Fruit fly (Drosophila melanogaster) whole organism, embryonic: ENCODE results near the gene CG13898.
A peak's percentile ranks its signal among the peaks of the same experiment; 100 is the strongest.

Experiments used
- CG10431 ChIP-seq: fragments of 200-800 bp; sonication (Bioruptor generic); optimal IDR thresholded peaks from 3 replicates; lab custom pipeline; 2018; ENCODE audit warnings: missing biosample characterization, mild to moderate bottlenecking, missing genetic modification characterization
- CG11085 ChIP-seq: fragments of 200-800 bp; sonication (Bioruptor generic); IDR thresholded peaks from 2 replicates; pipeline ENCODE4 v1.3.6; 2022; ENCODE audit warnings: missing biosample characterization, missing genetic modification characterization
- CG12659 ChIP-seq: fragments of 200-800 bp; sonication (Bioruptor generic); optimal IDR thresholded peaks from 3 replicates; lab custom pipeline; 2017; ENCODE audit warnings: mild to moderate bottlenecking, missing biosample characterization, missing genetic modification reagents, missing genetic modification characterization
- CG14441 ChIP-seq: fragments of 200-800 bp; sonication (Bioruptor generic); IDR thresholded peaks from 2 replicates; pipeline ENCODE4 v1.3.6; 2022; ENCODE audit warnings: missing biosample characterization, missing genetic modification characterization
- CG15011 ChIP-seq: fragments of 200-800 bp; sonication (Bioruptor generic); optimal IDR thresholded peaks from 3 replicates; lab custom pipeline; 2018; ENCODE audit warnings: missing biosample characterization, mild to moderate bottlenecking, missing genetic modification characterization
- CG1603 ChIP-seq: fragments of 200-800 bp; sonication (Bioruptor generic); optimal IDR thresholded peaks from 2 replicates; lab custom pipeline; 2019; ENCODE audit warnings: missing biosample characterization, mild to moderate bottlenecking, missing genetic modification characterization, moderate library complexity
- CG16815 ChIP-seq: fragments of 200-800 bp; sonication (Bioruptor generic); optimal IDR thresholded peaks from 3 replicates; lab custom pipeline; 2017; ENCODE audit warnings: missing biosample characterization, mild to moderate bottlenecking, missing genetic modification characterization
- CG17612 ChIP-seq: fragments of 200-800 bp; sonication (Bioruptor generic); IDR thresholded peaks from 2 replicates; pipeline ENCODE4 v1.3.6; 2022; ENCODE audit warnings: missing biosample characterization, missing genetic modification characterization
- CG17829 ChIP-seq: fragments of 200-800 bp; optimal IDR thresholded peaks from 2 replicates; lab custom pipeline; 2019; ENCODE audit warnings: missing biosample characterization, mild to moderate bottlenecking, missing genetic modification characterization, moderate library complexity
- CG17912 ChIP-seq: fragments of 200-800 bp; sonication (Bioruptor generic); optimal IDR thresholded peaks from 2 replicates; lab custom pipeline; 2018; ENCODE audit warnings: missing biosample characterization, mild to moderate bottlenecking, missing genetic modification characterization
- CG18764 ChIP-seq: fragments of 200-800 bp; sonication (Bioruptor generic); optimal IDR thresholded peaks from 3 replicates; lab custom pipeline; 2016; ENCODE audit warnings: missing biosample characterization, missing genetic modification characterization
- CG2712 ChIP-seq: fragments of 200-800 bp; optimal IDR thresholded peaks from 3 replicates; lab custom pipeline; 2019; ENCODE audit warnings: missing biosample characterization, mild to moderate bottlenecking, missing genetic modification characterization, moderate library complexity
- CG30431 ChIP-seq: fragments of 200-800 bp; sonication (Bioruptor generic); optimal IDR thresholded peaks from 2 replicates; lab custom pipeline; 2017; ENCODE audit warnings: missing biosample characterization, missing genetic modification characterization
- CG4360 ChIP-seq: fragments of 200-800 bp; sonication (Bioruptor generic); IDR thresholded peaks from 2 replicates; pipeline ENCODE4 v1.3.6; 2022; ENCODE audit warnings: missing biosample characterization, missing genetic modification characterization
- CG43689 ChIP-seq: fragments of 200-800 bp; sonication (Bioruptor generic); IDR thresholded peaks from 2 replicates; pipeline ENCODE4 v1.3.6; 2022; ENCODE audit warnings: missing biosample characterization, missing genetic modification characterization
- CG4730 ChIP-seq: fragments of 200-800 bp; sonication (Bioruptor generic); IDR thresholded peaks from 2 replicates; pipeline ENCODE4 v1.3.6; 2022; ENCODE audit warnings: missing biosample characterization, missing genetic modification characterization
- CG4820 ChIP-seq: fragments of 200-800 bp; sonication (Bioruptor generic); optimal IDR thresholded peaks from 3 replicates; lab custom pipeline; 2016; ENCODE audit warnings: missing biosample characterization, missing genetic modification characterization
- CG6254 ChIP-seq: fragments of 200-800 bp; sonication (Bioruptor generic); optimal IDR thresholded peaks from 3 replicates; lab custom pipeline; 2017; ENCODE audit warnings: mild to moderate bottlenecking, missing biosample characterization, missing genetic modification reagents, missing genetic modification characterization
- CG7271 ChIP-seq: fragments of 200-800 bp; sonication (Bioruptor generic); optimal IDR thresholded peaks from 2 replicates; lab custom pipeline; 2018; ENCODE audit warnings: missing biosample characterization, mild to moderate bottlenecking, missing genetic modification characterization, moderate library complexity
- CG7987 ChIP-seq: fragments of 200-800 bp; sonication (Bioruptor generic); optimal IDR thresholded peaks from 2 replicates; lab custom pipeline; 2018; ENCODE audit warnings: missing biosample characterization, mild to moderate bottlenecking, missing genetic modification characterization, moderate library complexity
- CG9609 ChIP-seq: fragments of 200-800 bp; sonication (Bioruptor generic); optimal IDR thresholded peaks from 3 replicates; lab custom pipeline; 2016; ENCODE audit warnings: missing biosample characterization, missing genetic modification characterization
- CG9727 ChIP-seq: fragments of 200-800 bp; sonication (Bioruptor generic); optimal IDR thresholded peaks from 3 replicates; lab custom pipeline; 2017; ENCODE audit warnings: missing biosample characterization, mild to moderate bottlenecking, missing genetic modification characterization
- D19B ChIP-seq: fragments of 200-800 bp; sonication (Bioruptor generic); optimal IDR thresholded peaks from 2 replicates; lab custom pipeline; 2017; ENCODE audit warnings: missing biosample characterization, mild to moderate bottlenecking, missing genetic modification characterization
- Dref ChIP-seq: fragments of 200-800 bp; sonication (Bioruptor generic); IDR thresholded peaks from 2 replicates; pipeline ENCODE4 v1.3.6; 2022; ENCODE audit warnings: missing biosample characterization, missing genetic modification characterization
- E2f2 ChIP-seq: fragments of 200-800 bp; sonication (Bioruptor generic); IDR thresholded peaks from 2 replicates; pipeline ENCODE4 v1.3.6; 2022; ENCODE audit warnings: missing biosample characterization, missing genetic modification characterization
- HLH54F ChIP-seq: fragments of 200-800 bp; sonication (Bioruptor generic); optimal IDR thresholded peaks from 3 replicates; lab custom pipeline; 2016; ENCODE audit warnings: missing biosample characterization, missing genetic modification characterization
- Hr39 ChIP-seq: fragments of >200 bp; optimal IDR thresholded peaks from 2 replicates; lab custom pipeline; 2017
- Hr51 ChIP-seq, 2 experiments: fragments of 200-800 bp; sonication (Bioruptor generic); optimal IDR thresholded peaks; 2 replicates in 1 of 2; 3 replicates in 1 of 2; lab custom pipeline; 2016 to 2018; ENCODE audit warnings: missing biosample characterization in 2 of 2, missing genetic modification characterization in 2 of 2, mild to moderate bottlenecking in 1 of 2, moderate library complexity in 1 of 2
- Hsf ChIP-seq: fragments of 200-800 bp; sonication (Bioruptor generic); optimal IDR thresholded peaks from 3 replicates; lab custom pipeline; 2016; ENCODE audit warnings: missing biosample characterization, missing genetic modification characterization
- NC2β ChIP-seq: fragments of 200-800 bp; sonication (Bioruptor generic); optimal IDR thresholded peaks from 2 replicates; lab custom pipeline; 2016; ENCODE audit warnings: missing biosample characterization, missing genetic modification characterization
- Nf-YB ChIP-seq: fragments of 200-800 bp; sonication (Bioruptor generic); optimal IDR thresholded peaks from 3 replicates; lab custom pipeline; 2019; ENCODE audit warnings: missing biosample characterization, mild to moderate bottlenecking, missing genetic modification characterization, moderate library complexity
- Pdp1 ChIP-seq, 2 experiments: fragments of 200-800 bp; sonication (Bioruptor generic); optimal IDR thresholded peaks; 3 replicates each; lab custom pipeline; 2016; ENCODE audit warnings: missing biosample characterization in 2 of 2, missing genetic modification characterization in 2 of 2, mild to moderate bottlenecking in 1 of 2, moderate library complexity in 1 of 2
- Ssrp ChIP-seq: fragments of 200-800 bp; sonication (Bioruptor generic); optimal IDR thresholded peaks from 2 replicates; lab custom pipeline; 2018; ENCODE audit warnings: missing biosample characterization, mild to moderate bottlenecking, missing genetic modification characterization, moderate library complexity
- aop ChIP-seq: fragments of 200-800 bp; sonication (Bioruptor generic); IDR thresholded peaks from 2 replicates; pipeline ENCODE4 v1.3.6; 2022; ENCODE audit warnings: missing biosample characterization, missing genetic modification characterization
- ase ChIP-seq: fragments of 200-800 bp; sonication (Bioruptor generic); IDR thresholded peaks from 3 replicates; pipeline ENCODE4 v1.3.6; 2022; ENCODE audit warnings: missing biosample characterization, missing genetic modification characterization
- dan ChIP-seq: fragments of 200-800 bp; sonication (Bioruptor generic); IDR thresholded peaks from 2 replicates; pipeline ENCODE4 v1.3.6; 2022; ENCODE audit warnings: missing biosample characterization, missing genetic modification characterization
- fd64A ChIP-seq: fragments of 200-800 bp; sonication (Bioruptor generic); optimal IDR thresholded peaks from 3 replicates; lab custom pipeline; 2018; ENCODE audit warnings: missing biosample characterization, mild to moderate bottlenecking, missing genetic modification characterization
- gce ChIP-seq: fragments of 200-800 bp; sonication (Bioruptor generic); IDR thresholded peaks from 3 replicates; pipeline ENCODE4 v1.3.6; 2022; ENCODE audit warnings: missing biosample characterization, missing genetic modification characterization
- gsb ChIP-seq: fragments of 200-800 bp; sonication (Bioruptor generic); IDR thresholded peaks from 2 replicates; pipeline ENCODE4 v1.3.6; 2022; ENCODE audit warnings: missing biosample characterization, missing genetic modification characterization
- klu ChIP-seq: fragments of 200-800 bp; sonication (Bioruptor generic); IDR thresholded peaks from 2 replicates; pipeline ENCODE4 v1.3.6; 2022; ENCODE audit warnings: missing biosample characterization, missing genetic modification characterization
- lbe ChIP-seq: fragments of 200-800 bp; sonication (Bioruptor generic); optimal IDR thresholded peaks from 2 replicates; lab custom pipeline; 2016; ENCODE audit warnings: missing biosample characterization, mild to moderate bottlenecking, missing genetic modification characterization
- oc ChIP-seq: fragments of 200-800 bp; sonication (Bioruptor generic); optimal IDR thresholded peaks from 2 replicates; lab custom pipeline; 2018; ENCODE audit warnings: missing biosample characterization, mild to moderate bottlenecking, missing genetic modification characterization, moderate library complexity
- pnt ChIP-seq: fragments of 200-800 bp; sonication (Bioruptor generic); optimal IDR thresholded peaks from 3 replicates; lab custom pipeline; 2016; ENCODE audit warnings: missing biosample characterization, missing genetic modification characterization
- seq ChIP-seq: fragments of 200-800 bp; sonication (Bioruptor generic); IDR thresholded peaks from 2 replicates; pipeline ENCODE4 v1.3.6; 2022; ENCODE audit warnings: missing biosample characterization, missing genetic modification characterization
- slbo ChIP-seq: fragments of 200-800 bp; sonication (Bioruptor generic); IDR thresholded peaks from 2 replicates; pipeline ENCODE4 v1.3.6; 2022; ENCODE audit warnings: missing biosample characterization, missing genetic modification characterization
- stc ChIP-seq: fragments of 200-800 bp; sonication (Bioruptor generic); IDR thresholded peaks from 2 replicates; pipeline ENCODE4 v1.3.6; 2022; ENCODE audit warnings: missing biosample characterization, missing genetic modification characterization
- tap ChIP-seq: fragments of 200-800 bp; optimal IDR thresholded peaks from 3 replicates; lab custom pipeline; 2019; ENCODE audit warnings: missing biosample characterization, mild to moderate bottlenecking, missing genetic modification characterization, moderate library complexity
- toy ChIP-seq: fragments of 200-800 bp; sonication (Bioruptor generic); IDR thresholded peaks from 2 replicates; pipeline ENCODE4 v1.3.6; 2022; ENCODE audit warnings: missing biosample characterization, missing genetic modification characterization
- ttk ChIP-seq: fragments of 200-800 bp; sonication (Bioruptor generic); IDR thresholded peaks from 2 replicates; pipeline ENCODE4 v2.1.2; 2022; ENCODE audit warnings: missing biosample characterization, missing genetic modification characterization
- wor ChIP-seq: fragments of 200-800 bp; sonication (Bioruptor generic); IDR thresholded peaks from 2 replicates; pipeline ENCODE4 v1.3.6; 2022; ENCODE audit warnings: missing biosample characterization, missing genetic modification characterization
- zf30C ChIP-seq: fragments of 200-800 bp; sonication (Bioruptor generic); optimal IDR thresholded peaks from 3 replicates; lab custom pipeline; 2018; ENCODE audit warnings: missing biosample characterization, mild to moderate bottlenecking, missing genetic modification characterization

The CG13898 gene

dm6 chr3L:799837-800513, 3.9 kb downstream of the CG13898 start (continued):
- TF ChIP-seq toy (GFP tag; lab: Robert Waterston, UW) (no peak), CG17912 (no peak), NC2β (no peak), CG15011 (GFP tag; lab: Kevin White, UChicago) (no peak), E2f2 (GFP tag; lab: Robert Waterston, UW) (peak; percentile 34; the same call in 1 of the 2 replicates), HLH54F (GFP tag; lab: Kevin White, UChicago) (no peak), fd64A (GFP tag; lab: Kevin White, UChicago) (peak; percentile 41), aop (GFP tag; lab: Robert Waterston, UW) (no peak), CG18764 (peak; percentile 13), CG11085 (GFP tag; lab: Robert Waterston, UW) (0 out of 2 replicates have a peak, but pooled peaks have one; percentile 24), zf30C (GFP tag; lab: Kevin White, UChicago) (no peak), CG30431 (no peak), seq (GFP tag; lab: Robert Waterston, UW) (no peak), ase (GFP tag; lab: Robert Waterston, UW) (peak; percentile 26; the same call in 1 of the 3 replicates), gce (peak; percentile 43; the same call in 1 of the 3 replicates), CG6254 (GFP tag; lab: Kevin White, UChicago) (peak; percentile 62), Ssrp (tag; lab: Kevin White, UChicago) (peak; percentile 49), CG1603 (tag; lab: Kevin White, UChicago) (peak; percentile 55), oc (tag; lab: Kevin White, UChicago) (peak; percentile 15), wor (GFP tag; lab: Robert Waterston, UW) (peak; percentile 47; the same call in 1 of the 2 replicates), CG9609 (no peak), pnt (GFP tag; lab: Kevin White, UChicago) (peak; percentile 32), gsb (no peak), CG4730 (GFP tag; lab: Robert Waterston, UW) (no peak), slbo (0 out of 2 replicates have a peak, but pooled peaks have one; percentile 7), CG7271 (tag; lab: Kevin White, UChicago) (no peak), CG2712 (tag; lab: Kevin White, UChicago) (peak; percentile 61), stc (GFP tag; lab: Robert Waterston, UW) (no peak; the same call in 1 of the 2 replicates), dan (GFP tag; lab: Robert Waterston, UW) (no peak), CG9727 (GFP tag; lab: Kevin White, UChicago) (peak; percentile 15), Pdp1 (GFP tag; optimal IDR thresholded peaks at IDR 0.05; lab: Kevin White, UChicago) (peak; percentile 2 to 30), CG4360 (no peak; the same call in 1 of the 2 replicates), CG17612 (GFP tag; lab: Robert Waterston, UW) (no peak), CG7987 (GFP tag; lab: Kevin White, UChicago) (no peak), tap (tag; lab: Kevin White, UChicago) (peak; percentile 17), CG17829 (tag; lab: Kevin White, UChicago) (peak; percentile 23), CG16815 (GFP tag; lab: Kevin White, UChicago) (no peak), Nf-YB (GFP tag; lab: Kevin White, UChicago) (no peak), lbe (GFP tag; lab: Kevin White, UChicago) (peak; percentile 48), CG10431 (no peak), CG4820 (GFP tag; lab: Kevin White, UChicago) (peak; percentile 32), Hr39 (lab: Kevin White, UChicago) (no peak), Dref (GFP tag; lab: Robert Waterston, UW) (no peak), Hsf (GFP tag; lab: Kevin White, UChicago) (no peak), klu (GFP tag; lab: Robert Waterston, UW) (no peak), CG43689 (GFP tag; lab: Robert Waterston, UW) (no peak), CG12659 (GFP tag; lab: Kevin White, UChicago) (no peak), CG14441 (GFP tag; lab: Robert Waterston, UW) (no peak), D19B (GFP tag; lab: Kevin White, UChicago) (no peak), Hr51 (GFP tag; optimal IDR thresholded peaks at IDR 0.05; lab: Kevin White, UChicago) (peak in 1 of 2 experiments; percentile 20), ttk (GFP tag; lab: Robert Waterston, UW) (peak; percentile 53; the same call in 1 of the 2 replicates)
